Worm (Caenorhabditis elegans): ENCODE results near the gene F46B6.9.

- no peak for TF ChIP-seq him-1 (tag; optimal IDR thresholded peaks at IDR 0.05)
- TF ChIP-seq W03F9.2 (tag; optimal IDR thresholded peaks at IDR 0.05): no peak
Measured at ce11 chrV:9794997-9795396, 1.7 kb upstream of the F46B6.9 start.
